Worm (Caenorhabditis elegans): ENCODE results near the gene F43C1.5.

The F43C1.5 gene

DNA sequence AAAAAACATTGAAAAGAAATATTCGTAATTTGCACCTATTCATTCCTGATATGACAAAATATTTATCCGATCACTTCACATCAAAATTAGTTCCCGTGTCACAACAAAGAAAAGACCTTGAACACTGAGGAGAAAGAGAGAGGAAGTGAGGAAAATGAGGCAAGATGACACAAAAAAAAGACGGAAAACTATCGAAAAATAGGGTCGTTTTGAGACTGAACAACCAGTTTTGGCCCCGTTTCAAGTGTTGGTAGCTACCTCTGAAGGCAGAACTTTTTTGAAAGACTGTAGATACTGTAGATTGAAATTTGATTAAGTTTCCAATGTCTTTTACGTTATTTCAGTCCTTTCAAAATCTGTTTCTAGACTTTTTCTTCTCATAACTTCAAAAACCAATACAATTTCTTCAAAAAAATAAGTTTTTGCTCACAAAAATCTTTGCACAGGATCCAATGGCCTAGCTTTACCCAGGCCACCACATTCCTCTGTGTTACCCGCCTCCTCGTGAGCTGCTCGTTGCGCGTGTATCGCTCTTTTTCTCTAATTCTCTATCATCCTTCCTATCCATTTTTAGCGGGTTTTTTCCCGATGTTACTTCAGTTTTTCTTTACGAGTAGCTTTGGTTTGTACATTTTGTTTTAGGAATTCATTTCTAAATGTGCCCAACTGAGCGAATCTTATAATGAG lies 32.5 kb upstream of the F43C1.5 start:
- TF ChIP-seq mab-5 (tag; optimal IDR thresholded peaks at IDR 0.05) (peak; percentile 44), ztf-11 (tag; optimal IDR thresholded peaks at IDR 0.05) (no peak), F13H6.1 (tag; optimal IDR thresholded peaks at IDR 0.05) (peak; percentile 22), fos-1 (tag; optimal IDR thresholded peaks at IDR 0.05) (peak; percentile 25), zag-1 (tag; optimal IDR thresholded peaks at IDR 0.05) (no peak), aly-2 (tag; optimal IDR thresholded peaks at IDR 0.05) (no peak), skn-1 (tag; optimal IDR thresholded peaks at IDR 0.05) (no peak), nhr-129 (tag; optimal IDR thresholded peaks at IDR 0.05) (peak; percentile 58), ama-1 (optimal IDR thresholded peaks at IDR 0.05) (peak; percentile 46), lsy-2 (tag; optimal IDR thresholded peaks at IDR 0.05) (peak; percentile 28 to 80), nhr-6 (tag; optimal IDR thresholded peaks at IDR 0.05) (no peak), nhr-10 (tag; optimal IDR thresholded peaks at IDR 0.05) (no peak), ZK546.5 (tag; optimal IDR thresholded peaks at IDR 0.05) (no peak), elt-3 (tag; optimal IDR thresholded peaks at IDR 0.05) (no peak), nhr-21 (tag; optimal IDR thresholded peaks at IDR 0.05) (peak; percentile 22), nhr-25 (tag; optimal IDR thresholded peaks at IDR 0.05) (no peak), nhr-77 (tag; optimal IDR thresholded peaks at IDR 0.05) (no peak), lin-39 (tag; optimal IDR thresholded peaks at IDR 0.05) (no peak), nhr-11 (tag; optimal IDR thresholded peaks at IDR 0.05) (no peak), sem-4 (tag; optimal IDR thresholded peaks at IDR 0.05) (no peak), mdl-1 (tag; optimal IDR thresholded peaks at IDR 0.05) (peak; percentile 89 to 91), unc-55 (GFP tag; optimal IDR thresholded peaks at IDR 0.05) (peak; percentile 88), Y55F3AM.14 (GFP tag; optimal IDR thresholded peaks at IDR 0.05) (no peak), sma-9 (GFP tag; optimal IDR thresholded peaks at IDR 0.05) (peak; percentile 60), sma-9 (tag; optimal IDR thresholded peaks at IDR 0.05) (no peak), crh-2 (tag; optimal IDR thresholded peaks at IDR 0.05) (peak; percentile 77), mbf-1 (tag; optimal IDR thresholded peaks at IDR 0.05) (no peak), C34F6.9 (tag; optimal IDR thresholded peaks at IDR 0.05) (peak; percentile 89), ceh-82 (tag; optimal IDR thresholded peaks at IDR 0.05) (no peak), lin-13 (GFP tag; optimal IDR thresholded peaks at IDR 0.05) (peak; percentile 46), lin-11 (tag; optimal IDR thresholded peaks at IDR 0.05) (peak; percentile 47), sma-3 (GFP tag; optimal IDR thresholded peaks at IDR 0.05) (no peak)

ce11 chrIII:4196988-4197384 lies 32.0 kb upstream of the F43C1.5 start, which contains the start of gene asd-1:
Gene asd-1 (plus strand): TSS chrIII:4197285.
- TF ChIP-seq unc-55 (GFP tag; optimal IDR thresholded peaks at IDR 0.05) (no peak), aly-2 (tag; optimal IDR thresholded peaks at IDR 0.05) (no peak), skn-1 (tag; optimal IDR thresholded peaks at IDR 0.05) (no peak), lsy-2 (tag; optimal IDR thresholded peaks at IDR 0.05) (no peak), lin-11 (tag; optimal IDR thresholded peaks at IDR 0.05) (no peak), nhr-237 (tag; optimal IDR thresholded peaks at IDR 0.05) (no peak), ceh-16 (tag; optimal IDR thresholded peaks at IDR 0.05) (no peak), ztf-1 (GFP tag; conservative IDR thresholded peaks at IDR 0.05) (no peak), egl-27 (tag; optimal IDR thresholded peaks at IDR 0.05) (no peak), sem-4 (tag; optimal IDR thresholded peaks at IDR 0.05) (no peak)

DNA sequence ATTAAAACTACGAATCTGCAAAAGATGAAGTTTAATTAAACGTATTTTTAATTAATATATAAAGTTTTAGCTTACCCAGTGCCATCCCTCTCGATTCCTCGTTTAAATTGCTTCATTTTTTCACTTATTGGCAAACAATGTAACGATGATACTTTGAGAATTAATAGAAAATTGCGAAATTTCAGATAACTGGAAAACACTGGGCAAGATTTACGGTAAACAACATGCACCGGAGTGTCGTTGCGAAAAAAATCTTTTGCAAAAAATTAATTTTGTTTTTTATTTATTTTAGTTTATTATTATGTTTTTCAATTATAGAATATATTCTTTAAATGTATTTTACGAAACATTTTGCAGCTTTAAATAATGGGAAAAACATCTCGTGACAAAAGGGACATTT lies 24.9 kb upstream of the F43C1.5 start, which contains the start of the genes pelo-1 and R74.7:
TSS of gene pelo-1 (minus strand) at position 151 of the 400 bp plus-strand sequence.
TSS of gene R74.7 (plus strand) at position 358 of the 400 bp plus-strand sequence.
- TF ChIP-seq lin-13 (GFP tag; optimal IDR thresholded peaks at IDR 0.05): no peak
- TF ChIP-seq mdl-1 (tag; optimal IDR thresholded peaks at IDR 0.05): no peak
- peak; percentile 6 for TF ChIP-seq gmeb-1 (tag; optimal IDR thresholded peaks at IDR 0.05)
- TF ChIP-seq sma-9 (GFP tag; optimal IDR thresholded peaks at IDR 0.05): no peak
- no peak for TF ChIP-seq sma-9 (tag; optimal IDR thresholded peaks at IDR 0.05)
- no peak for TF ChIP-seq dmd-4 (tag; optimal IDR thresholded peaks at IDR 0.05)
- TF ChIP-seq nhr-77 (tag; optimal IDR thresholded peaks at IDR 0.05): no peak
- peak; percentile 86 for TF ChIP-seq unc-55 (GFP tag; optimal IDR thresholded peaks at IDR 0.05)
- TF ChIP-seq aly-2 (tag; optimal IDR thresholded peaks at IDR 0.05): no peak
- TF ChIP-seq nhr-6 (tag; optimal IDR thresholded peaks at IDR 0.05): no peak
- TF ChIP-seq zag-1 (tag; optimal IDR thresholded peaks at IDR 0.05): no peak
- peak; percentile 5 for TF ChIP-seq nhr-25 (tag; optimal IDR thresholded peaks at IDR 0.05)
- no peak for TF ChIP-seq alr-1 (tag; optimal IDR thresholded peaks at IDR 0.05)
- no peak for TF ChIP-seq peb-1 (tag; optimal IDR thresholded peaks at IDR 0.05)
- TF ChIP-seq nhr-129 (tag; optimal IDR thresholded peaks at IDR 0.05): no peak
- TF ChIP-seq F13H6.1 (tag; optimal IDR thresholded peaks at IDR 0.05): no peak
- TF ChIP-seq elt-3 (tag; optimal IDR thresholded peaks at IDR 0.05): no peak
- TF ChIP-seq nhr-21 (tag; optimal IDR thresholded peaks at IDR 0.05): no peak
- TF ChIP-seq snpc-4 (tag; optimal IDR thresholded peaks at IDR 0.05): no peak
- peak; percentile 61 for TF ChIP-seq C34F6.9 (tag; optimal IDR thresholded peaks at IDR 0.05)
- no peak for TF ChIP-seq ceh-16 (tag; optimal IDR thresholded peaks at IDR 0.05)
- TF ChIP-seq Y55F3AM.14 (GFP tag; optimal IDR thresholded peaks at IDR 0.05): no peak
- TF ChIP-seq crh-2 (tag; optimal IDR thresholded peaks at IDR 0.05): peak; percentile 9
- no peak for TF ChIP-seq nhr-23 (tag; optimal IDR thresholded peaks at IDR 0.05)
- TF ChIP-seq fos-1 (tag; optimal IDR thresholded peaks at IDR 0.05): peak; percentile 12
- no peak for TF ChIP-seq lin-11 (tag; optimal IDR thresholded peaks at IDR 0.05)
- TF ChIP-seq skn-1 (tag; optimal IDR thresholded peaks at IDR 0.05): no peak
- no peak for TF ChIP-seq egl-27 (tag; optimal IDR thresholded peaks at IDR 0.05)
- TF ChIP-seq R02D3.7 (tag; optimal IDR thresholded peaks at IDR 0.05): peak; percentile 55
- no peak for TF ChIP-seq ztf-1 (GFP tag; conservative IDR thresholded peaks at IDR 0.05)
- no peak for TF ChIP-seq sem-4 (tag; optimal IDR thresholded peaks at IDR 0.05)
- TF ChIP-seq ztf-4 (tag; optimal IDR thresholded peaks at IDR 0.05): no peak
- no peak for TF ChIP-seq ama-1 (optimal IDR thresholded peaks at IDR 0.05)
- TF ChIP-seq nhr-237 (tag; optimal IDR thresholded peaks at IDR 0.05): no peak
- no peak for TF ChIP-seq ZK546.5 (tag; optimal IDR thresholded peaks at IDR 0.05)
- no peak for TF ChIP-seq unc-62 (GFP tag; optimal IDR thresholded peaks at IDR 0.05)
- no peak for TF ChIP-seq sma-3 (GFP tag; optimal IDR thresholded peaks at IDR 0.05)
- TF ChIP-seq mbf-1 (tag; optimal IDR thresholded peaks at IDR 0.05): no peak
- no peak for TF ChIP-seq nhr-10 (tag; optimal IDR thresholded peaks at IDR 0.05)
- TF ChIP-seq lsy-2 (tag; optimal IDR thresholded peaks at IDR 0.05): peak in 1 of 2 experiments; percentile 61

Data from whole organism, L2 larva.